Fruit fly (Drosophila melanogaster) whole organism: ENCODE measurements around the gene dpr14.

Experiments used
- CG8478 ChIP-seq: fragments of >200 bp; optimal IDR thresholded peaks from 2 replicates; lab custom pipeline; 2018; ENCODE audit warnings: inconsistent platforms
- Dll ChIP-seq: fragments of >200 bp; optimal IDR thresholded peaks from 2 replicates; lab custom pipeline; 2017
- EcR ChIP-seq, 2 experiments: fragments of >200 bp; optimal IDR thresholded peaks; 2 replicates each; lab custom pipeline; 2017; ENCODE audit warnings: missing biosample characterization in 2 of 2, missing genetic modification characterization in 2 of 2, missing genetic modification reagents in 2 of 2
- pan ChIP-seq: fragments of >200 bp; optimal IDR thresholded peaks from 2 replicates; lab custom pipeline; 2017
- psq ChIP-seq: fragments of >200 bp; optimal IDR thresholded peaks from 2 replicates; lab custom pipeline; 2017
- usp ChIP-seq: fragments of >200 bp; optimal IDR thresholded peaks from 2 replicates; lab custom pipeline; 2017; ENCODE audit warnings: missing biosample characterization, missing genetic modification characterization, mixed read lengths

The dpr14 gene

DNA sequence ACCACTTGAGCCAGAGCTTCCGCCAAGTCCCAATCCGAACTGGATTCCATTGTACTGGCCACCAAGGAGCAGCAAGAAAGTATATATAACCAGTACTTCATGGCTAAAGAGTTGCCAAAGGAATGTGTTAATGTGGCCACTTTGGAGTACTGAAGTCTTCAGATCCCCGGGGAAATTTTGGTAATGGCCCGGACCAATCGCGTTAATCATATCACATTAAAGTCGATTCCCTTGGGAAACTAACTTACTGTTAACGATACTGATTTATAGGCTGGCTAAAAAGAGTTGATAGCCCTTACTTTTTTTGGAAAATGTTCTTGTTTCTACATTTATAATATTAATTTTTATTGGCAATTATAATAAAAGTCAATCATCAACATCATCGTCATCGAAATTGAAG, 41.2 kb downstream of the dpr14 start, which contains the start of gene Ir7b:
Gene Ir7b, minus strand, starts transcription at position 101 of the 400 bp plus-strand sequence.
- no peak for TF ChIP-seq Dll (lab: Kevin White, UChicago)
- no peak for TF ChIP-seq EcR (GFP tag; optimal IDR thresholded peaks at IDR 0.05; lab: Kevin White, UChicago)
- no peak for TF ChIP-seq usp
- no peak for TF ChIP-seq CG8478 (lab: Kevin White, UChicago)
- no peak for TF ChIP-seq psq (lab: Kevin White, UChicago)
- no peak for TF ChIP-seq pan

- TF ChIP-seq Dll (lab: Kevin White, UChicago) = no peak
- TF ChIP-seq EcR (GFP tag; optimal IDR thresholded peaks at IDR 0.05; lab: Kevin White, UChicago) = no peak
- TF ChIP-seq pan = no peak
- TF ChIP-seq usp = no peak
- no peak for TF ChIP-seq psq (lab: Kevin White, UChicago)
- no peak for TF ChIP-seq CG8478 (lab: Kevin White, UChicago)
These were observed 50.2 kb downstream of the dpr14 start, which contains the start of gene CG1409 for dm6 chrX:7857873-7858272. TSS of gene CG1409 (plus strand) at chrX:7858173.

DNA sequence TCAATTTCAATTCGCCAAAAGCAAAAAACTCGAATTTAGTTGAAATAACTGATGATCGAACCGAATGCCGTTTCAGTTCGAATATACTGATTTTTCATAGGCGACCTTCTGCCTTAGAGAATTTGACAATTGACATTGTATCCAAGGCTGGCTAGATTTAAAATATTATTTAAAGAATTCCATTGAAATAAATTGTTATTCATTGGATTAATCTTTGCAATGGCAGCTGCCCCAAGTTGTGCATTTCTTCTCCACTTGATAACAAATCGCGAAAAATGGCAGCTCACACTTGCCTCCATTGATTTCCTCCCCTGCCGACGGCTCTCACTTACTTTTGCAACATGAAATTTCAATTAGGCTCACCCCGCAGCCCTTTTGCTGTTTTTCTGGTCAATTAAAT, 53.9 kb downstream of the dpr14 start, which contains the start of gene CG10920:
Gene CG10920, minus strand, starts transcription at position 101 of the 400 bp plus-strand sequence.
- no peak for TF ChIP-seq EcR (GFP tag; optimal IDR thresholded peaks at IDR 0.05; lab: Kevin White, UChicago)
- TF ChIP-seq psq (lab: Kevin White, UChicago) = no peak
- TF ChIP-seq CG8478 (lab: Kevin White, UChicago) = no peak
- no peak for TF ChIP-seq pan
- TF ChIP-seq Dll (lab: Kevin White, UChicago) = no peak
- TF ChIP-seq usp = no peak
